Fruit fly (Drosophila melanogaster) whole organism, embryonic: ENCODE data around the gene Tm1.

Experiments
- Atf-2 ChIP-seq: fragments of 200-800 bp; sonication (Bioruptor generic); optimal IDR thresholded peaks from 2 replicates; lab custom pipeline; 2016; ENCODE audit warnings: missing biosample characterization, missing genetic modification characterization
- Blimp-1 ChIP-seq: fragments of 200-800 bp; sonication (Bioruptor generic); optimal IDR thresholded peaks from 3 replicates; lab custom pipeline; 2018; ENCODE audit warnings: missing biosample characterization, missing genetic modification characterization, mild to moderate bottlenecking, moderate library complexity, missing genetic modification reagents
- Bteb2 ChIP-seq: fragments of 200-800 bp; sonication (Bioruptor generic); optimal IDR thresholded peaks from 2 replicates; lab custom pipeline; 2016; ENCODE audit warnings: missing biosample characterization, missing genetic modification characterization
- CG10274 ChIP-seq: fragments of 200-800 bp; sonication (Bioruptor generic); optimal IDR thresholded peaks from 3 replicates; lab custom pipeline; 2017; ENCODE audit warnings: missing biosample characterization, mild to moderate bottlenecking, missing genetic modification characterization
- CG11695 ChIP-seq: fragments of 200-800 bp; sonication (Bioruptor generic); IDR thresholded peaks from 3 replicates; pipeline ENCODE4 v1.3.6; 2022; ENCODE audit warnings: missing biosample characterization, missing genetic modification characterization
- CG12155 ChIP-seq: fragments of 200-800 bp; sonication (Bioruptor generic); optimal IDR thresholded peaks from 3 replicates; lab custom pipeline; 2016; ENCODE audit warnings: missing biosample characterization, missing genetic modification characterization
- CG13287 ChIP-seq: fragments of 200-800 bp; sonication (Bioruptor generic); IDR thresholded peaks from 2 replicates; pipeline ENCODE4 v1.3.6; 2022; ENCODE audit warnings: missing biosample characterization, missing genetic modification characterization; ENCODE audit not compliant: partially characterized antibody
- CG13624 ChIP-seq: fragments of 200-800 bp; sonication (Bioruptor generic); optimal IDR thresholded peaks from 2 replicates; lab custom pipeline; 2016; ENCODE audit warnings: missing biosample characterization, missing genetic modification characterization
- CG14860 ChIP-seq: fragments of 200-800 bp; sonication (Bioruptor generic); IDR thresholded peaks from 3 replicates; pipeline ENCODE4 v1.3.6; 2022; ENCODE audit warnings: missing biosample characterization, missing genetic modification characterization; ENCODE audit not compliant: partially characterized antibody
- CG15011 ChIP-seq: fragments of 200-800 bp; sonication (Bioruptor generic); optimal IDR thresholded peaks from 3 replicates; lab custom pipeline; 2018; ENCODE audit warnings: missing biosample characterization, mild to moderate bottlenecking, missing genetic modification characterization
- CG1792 ChIP-seq: fragments of 200-800 bp; sonication (Bioruptor generic); optimal IDR thresholded peaks from 2 replicates; lab custom pipeline; 2016; ENCODE audit warnings: missing biosample characterization, missing genetic modification characterization
- CG1832 ChIP-seq: fragments of 200-800 bp; sonication (Bioruptor generic); optimal IDR thresholded peaks from 2 replicates; lab custom pipeline; 2017; ENCODE audit warnings: missing biosample characterization, mild to moderate bottlenecking, missing genetic modification characterization, inconsistent platforms
- CG2678 ChIP-seq: fragments of 200-800 bp; sonication (Bioruptor generic); optimal IDR thresholded peaks from 3 replicates; lab custom pipeline; 2019; ENCODE audit warnings: missing biosample characterization, mild to moderate bottlenecking, missing genetic modification characterization, moderate library complexity
- CG3163 ChIP-seq: fragments of 200-800 bp; sonication (Bioruptor generic); optimal IDR thresholded peaks from 3 replicates; lab custom pipeline; 2016; ENCODE audit warnings: missing biosample characterization, missing genetic modification characterization
- CG33213 ChIP-seq: fragments of 200-800 bp; sonication (Bioruptor generic); optimal IDR thresholded peaks from 3 replicates; lab custom pipeline; 2016; ENCODE audit warnings: missing biosample characterization, missing genetic modification characterization
- CG3407 ChIP-seq: fragments of 200-800 bp; sonication (Bioruptor generic); optimal IDR thresholded peaks from 2 replicates; lab custom pipeline; 2018; ENCODE audit warnings: missing biosample characterization, mild to moderate bottlenecking, missing genetic modification characterization
- CG43689 ChIP-seq: fragments of 200-800 bp; sonication (Bioruptor generic); IDR thresholded peaks from 2 replicates; pipeline ENCODE4 v1.3.6; 2022; ENCODE audit warnings: missing biosample characterization, missing genetic modification characterization
- CG4707 ChIP-seq: fragments of 200-800 bp; sonication (Bioruptor generic); optimal IDR thresholded peaks from 2 replicates; lab custom pipeline; 2018; ENCODE audit warnings: missing biosample characterization, mild to moderate bottlenecking, missing genetic modification characterization, moderate library complexity
- CG9817 ChIP-seq: fragments of 200-800 bp; sonication (Bioruptor generic); optimal IDR thresholded peaks from 2 replicates; lab custom pipeline; 2018; ENCODE audit warnings: missing biosample characterization, mild to moderate bottlenecking, missing genetic modification characterization, moderate library complexity
- CG9932 ChIP-seq: fragments of 200-800 bp; sonication (Bioruptor generic); IDR thresholded peaks from 2 replicates; pipeline ENCODE4 v1.3.6; 2022; ENCODE audit warnings: missing biosample characterization, missing genetic modification characterization
- Chrac-16 ChIP-seq: fragments of 200-800 bp; sonication (Bioruptor generic); optimal IDR thresholded peaks from 3 replicates; lab custom pipeline; 2016; ENCODE audit warnings: missing biosample characterization, missing genetic modification characterization
- Dek ChIP-seq: fragments of 200-800 bp; sonication (Bioruptor generic); optimal IDR thresholded peaks from 3 replicates; lab custom pipeline; 2019; ENCODE audit warnings: missing biosample characterization, mild to moderate bottlenecking, missing genetic modification characterization, moderate library complexity
- Doc3 ChIP-seq: fragments of 200-800 bp; sonication (Bioruptor generic); IDR thresholded peaks from 3 replicates; pipeline ENCODE4 v1.3.6; 2022; ENCODE audit warnings: missing biosample characterization, missing genetic modification characterization; ENCODE audit not compliant: partially characterized antibody
- HLHmδ ChIP-seq: fragments of 200-800 bp; sonication (Bioruptor generic); optimal IDR thresholded peaks from 2 replicates; lab custom pipeline; 2018; ENCODE audit warnings: missing biosample characterization, mild to moderate bottlenecking, missing genetic modification characterization, moderate library complexity
- Hr3 ChIP-seq: fragments of 200-800 bp; sonication (Bioruptor generic); optimal IDR thresholded peaks from 3 replicates; lab custom pipeline; 2016; ENCODE audit warnings: missing biosample characterization, missing genetic modification characterization
- MBD-R2 ChIP-seq: fragments of 200-800 bp; sonication (Bioruptor generic); IDR thresholded peaks from 2 replicates; pipeline ENCODE4 v1.3.6; 2022; ENCODE audit warnings: missing biosample characterization, missing genetic modification characterization
- MESR4 ChIP-seq: fragments of 200-800 bp; sonication (Bioruptor generic); optimal IDR thresholded peaks from 2 replicates; lab custom pipeline; 2018; ENCODE audit warnings: missing biosample characterization, mild to moderate bottlenecking, missing genetic modification characterization, moderate library complexity
- Myb ChIP-seq: fragments of 200-800 bp; sonication (Bioruptor generic); optimal IDR thresholded peaks from 2 replicates; lab custom pipeline; 2016; ENCODE audit warnings: missing biosample characterization, missing genetic modification characterization
- Optix ChIP-seq: fragments of 200-800 bp; sonication (Bioruptor generic); IDR thresholded peaks from 3 replicates; pipeline ENCODE4 v1.3.6; 2022; ENCODE audit warnings: missing biosample characterization, missing genetic modification characterization
- Spps ChIP-seq: fragments of 200-800 bp; sonication (Bioruptor generic); optimal IDR thresholded peaks from 2 replicates; lab custom pipeline; 2018; ENCODE audit warnings: missing biosample characterization, mild to moderate bottlenecking, missing genetic modification characterization
- TFAM ChIP-seq: fragments of 200-800 bp; sonication (Bioruptor generic); optimal IDR thresholded peaks from 2 replicates; lab custom pipeline; 2017; ENCODE audit warnings: missing biosample characterization, missing genetic modification characterization, inconsistent platforms
- ato ChIP-seq: fragments of 200-800 bp; sonication (Bioruptor generic); IDR thresholded peaks from 2 replicates; pipeline ENCODE4 v1.3.6; 2022; ENCODE audit warnings: missing biosample characterization, missing genetic modification characterization; ENCODE audit not compliant: partially characterized antibody
- corto ChIP-seq: fragments of 200-800 bp; sonication (Bioruptor generic); optimal IDR thresholded peaks from 2 replicates; lab custom pipeline; 2016; ENCODE audit warnings: missing biosample characterization, mild to moderate bottlenecking, missing genetic modification characterization, moderate library complexity
- fd64A ChIP-seq: fragments of 200-800 bp; sonication (Bioruptor generic); optimal IDR thresholded peaks from 3 replicates; lab custom pipeline; 2018; ENCODE audit warnings: missing biosample characterization, mild to moderate bottlenecking, missing genetic modification characterization
- grn ChIP-seq: fragments of 200-800 bp; sonication (Bioruptor generic); optimal IDR thresholded peaks from 3 replicates; lab custom pipeline; 2017; ENCODE audit warnings: missing biosample characterization, missing genetic modification characterization
- her ChIP-seq: fragments of 200-800 bp; sonication (Bioruptor generic); optimal IDR thresholded peaks from 2 replicates; lab custom pipeline; 2016; ENCODE audit warnings: missing biosample characterization, missing genetic modification characterization
- jumu ChIP-seq: fragments of 200-800 bp; sonication (Bioruptor generic); optimal IDR thresholded peaks from 3 replicates; lab custom pipeline; 2016; ENCODE audit warnings: missing biosample characterization, missing genetic modification characterization
- klu ChIP-seq: fragments of 200-800 bp; sonication (Bioruptor generic); IDR thresholded peaks from 2 replicates; pipeline ENCODE4 v1.3.6; 2022; ENCODE audit warnings: missing biosample characterization, missing genetic modification characterization
- lmd ChIP-seq: fragments of 200-800 bp; sonication (Bioruptor generic); IDR thresholded peaks from 2 replicates; pipeline ENCODE4 v1.3.6; 2022; ENCODE audit warnings: missing biosample characterization, missing genetic modification characterization
- maf-S ChIP-seq: fragments of 200-800 bp; sonication (Bioruptor generic); optimal IDR thresholded peaks from 2 replicates; lab custom pipeline; 2016; ENCODE audit warnings: missing biosample characterization, missing genetic modification characterization
- pan ChIP-seq, 4 experiments: fragments of >200 bp in 3 of 4; fragments of 200-800 bp in 1 of 4; sonication (Bioruptor generic) in 1 of 4; optimal IDR thresholded peaks in 3 of 4; IDR thresholded peaks in 1 of 4; 2 replicates each; pipeline versions ENCODE4 v1.3.6 to Lab custom; 2017 to 2022; ENCODE audit warnings: missing biosample characterization in 2 of 4, missing genetic modification characterization in 2 of 4, mixed read lengths in 1 of 4
- ranshi ChIP-seq: fragments of 200-800 bp; sonication (Bioruptor generic); IDR thresholded peaks from 2 replicates; pipeline ENCODE4 v1.3.6; 2022; ENCODE audit warnings: missing biosample characterization, missing genetic modification characterization
- slou ChIP-seq: fragments of 200-800 bp; sonication (Bioruptor generic); optimal IDR thresholded peaks from 3 replicates; lab custom pipeline; 2016; ENCODE audit warnings: missing biosample characterization, missing genetic modification characterization
- sr ChIP-seq: fragments of 200-800 bp; sonication (Bioruptor generic); IDR thresholded peaks from 3 replicates; pipeline ENCODE4 v1.3.6; 2022; ENCODE audit warnings: missing biosample characterization, missing genetic modification characterization
- tap ChIP-seq: fragments of 200-800 bp; optimal IDR thresholded peaks from 3 replicates; lab custom pipeline; 2019; ENCODE audit warnings: missing biosample characterization, mild to moderate bottlenecking, missing genetic modification characterization, moderate library complexity
- unc-4 ChIP-seq: fragments of 200-800 bp; sonication (Bioruptor generic); IDR thresholded peaks from 2 replicates; pipeline ENCODE4 v1.3.6; 2022; ENCODE audit warnings: missing biosample characterization, missing genetic modification characterization; ENCODE audit not compliant: partially characterized antibody
- vfl ChIP-seq: fragments of 200-800 bp; sonication (Bioruptor generic); optimal IDR thresholded peaks from 2 replicates; lab custom pipeline; 2016; ENCODE audit warnings: missing biosample characterization, missing genetic modification characterization
- zfh2 ChIP-seq: fragments of 200-800 bp; sonication (Bioruptor generic); optimal IDR thresholded peaks from 2 replicates; lab custom pipeline; 2016; ENCODE audit warnings: missing biosample characterization, missing genetic modification characterization

The Tm1 gene

dm6 chr3R:15242186-15243045 lies 35.6 kb upstream of the Tm1 start, which contains the start of the genes tefu and Hsc70-4 (continued):
- TF ChIP-seq CG11695 (GFP tag; lab: Robert Waterston, UW) (no peak), CG13287 (GFP tag; lab: Robert Waterston, UW) (peak; percentile 31), Spps (tag; lab: Kevin White, UChicago) (peak; percentile 1), klu (peak; percentile 81), slou (peak; percentile 81), CG14860 (no peak), corto (GFP tag; lab: Kevin White, UChicago) (no peak), CG1792 (GFP tag; lab: Kevin White, UChicago) (peak; percentile 55), sr (GFP tag; lab: Robert Waterston, UW) (no peak; the same call in 2 of the 3 replicates), Chrac-16 (GFP tag; lab: Kevin White, UChicago) (peak; percentile 81), Blimp-1 (no peak), her (GFP tag; lab: Kevin White, UChicago) (peak; percentile 28), pan (optimal IDR thresholded peaks at IDR 0.05; lab: Kevin White, UChicago) (no peak), pan (GFP tag; optimal IDR thresholded peaks at IDR 0.05 in 1 of 2, IDR thresholded peaks at IDR 0.05 in 1 of 2) (peak in 1 of 2 experiments; percentile 76), lmd (GFP tag; lab: Robert Waterston, UW) (peak; percentile 86), Doc3 (GFP tag; lab: Robert Waterston, UW) (no peak), CG13624 (peak; percentile 48), vfl (GFP tag; lab: Kevin White, UChicago) (peak; percentile 71), CG33213 (GFP tag; lab: Kevin White, UChicago) (peak; percentile 55), Hr3 (peak; percentile 81), CG3407 (GFP tag; lab: Kevin White, UChicago) (peak; percentile 34), CG4707 (GFP tag; lab: Kevin White, UChicago) (no peak), ranshi (GFP tag; lab: Robert Waterston, UW) (peak; percentile 89), CG3163 (peak; percentile 53), maf-S (GFP tag; lab: Kevin White, UChicago) (peak; percentile 76), unc-4 (GFP tag; lab: Robert Waterston, UW) (peak; percentile 26; the same call in 1 of the 2 replicates), HLHmδ (GFP tag; lab: Kevin White, UChicago) (no peak), tap (tag; lab: Kevin White, UChicago) (no peak), Optix (GFP tag; lab: Robert Waterston, UW) (peak; percentile 60; the same call in 2 of the 3 replicates), MESR4 (peak; percentile 61), CG9817 (peak; percentile 84), CG2678 (tag; lab: Kevin White, UChicago) (no peak), CG43689 (no peak), grn (GFP tag; lab: Kevin White, UChicago) (no peak), CG1832 (GFP tag; lab: Kevin White, UChicago) (no peak), fd64A (GFP tag; lab: Kevin White, UChicago) (no peak), CG15011 (GFP tag; lab: Kevin White, UChicago) (peak; percentile 54), CG12155 (GFP tag; lab: Kevin White, UChicago) (peak; percentile 72), ato (GFP tag; lab: Robert Waterston, UW) (0 out of 2 replicates have a peak, but pooled peaks have one; percentile 17), MBD-R2 (peak; percentile 58), Dek (tag; lab: Kevin White, UChicago) (peak; percentile 75), jumu (GFP tag; lab: Kevin White, UChicago) (peak; percentile 78), TFAM (GFP tag; lab: Kevin White, UChicago) (no peak), Atf-2 (peak; percentile 63), Myb (GFP tag; lab: Kevin White, UChicago) (peak; percentile 50), Bteb2 (peak; percentile 61), CG10274 (GFP tag; lab: Kevin White, UChicago) (peak; percentile 23), CG9932 (GFP tag; lab: Robert Waterston, UW) (peak; percentile 90), zfh2 (peak; percentile 81)
